Worm (Caenorhabditis elegans) whole organism, L3 larva: ENCODE measurements around the gene nlp-48.
A peak's percentile ranks its signal among the peaks of the same experiment; 100 is the strongest.

Experiments
- aly-2 ChIP-seq: fragments of 150-350 bp; optimal IDR thresholded peaks from 2 replicates; lab custom pipeline; 2014; ENCODE audit warnings: missing biosample characterization, missing genetic modification characterization
- ceh-82 ChIP-seq: fragments of 150-350 bp; optimal IDR thresholded peaks from 2 replicates; lab custom pipeline; 2014; ENCODE audit warnings: missing biosample characterization, missing genetic modification characterization
- fos-1 ChIP-seq: fragments of 150-350 bp; optimal IDR thresholded peaks from 2 replicates; lab custom pipeline; 2014; ENCODE audit warnings: missing biosample characterization, missing genetic modification characterization
- nfya-1 ChIP-seq: sonication (generic microtip); optimal IDR thresholded peaks from 2 replicates; lab custom pipeline; 2017; ENCODE audit warnings: missing genetic modification characterization, mild to moderate bottlenecking, missing compliant biosample characterization, antibody characterized with exemption, moderate library complexity; ENCODE audit not compliant: insufficient read depth
- pqm-1 ChIP-seq: fragments of 150-350 bp; optimal IDR thresholded peaks from 2 replicates; lab custom pipeline; 2017; ENCODE audit warnings: missing biosample characterization, missing genetic modification characterization, inconsistent platforms
- unc-62 ChIP-seq: fragments of 150-350 bp; sonication (generic microtip); optimal IDR thresholded peaks from 4 replicates; lab custom pipeline; 2014; ENCODE audit warnings: missing biosample characterization, missing genetic modification reagents, missing genetic modification characterization

DNA sequence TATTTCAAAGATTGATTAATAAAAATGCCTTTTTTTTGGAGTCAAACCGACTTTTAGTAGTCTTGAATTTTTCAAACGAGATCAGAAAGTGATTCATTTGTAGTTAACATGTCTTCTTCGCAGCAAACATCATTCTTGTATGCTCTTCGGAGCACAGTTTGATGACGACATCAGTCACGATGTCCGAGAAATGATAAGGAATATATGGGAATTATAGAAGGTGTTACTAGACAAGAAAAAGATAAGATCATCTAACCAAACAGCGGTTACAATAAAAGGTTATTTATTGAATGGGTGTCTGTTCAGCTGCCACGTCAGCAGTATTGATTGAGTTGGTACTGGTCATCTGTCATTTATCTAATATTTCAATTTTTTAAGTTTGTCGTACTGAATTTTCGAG is 34.6 kb downstream of the nlp-48 start:
- TF ChIP-seq unc-62 (GFP tag; lab: Kevin White, UChicago) (no peak), aly-2 (no peak), nfya-1 (tag; lab: Kevin White, UChicago) (no peak), fos-1 (tag; lab: Kevin White, UChicago) (no peak), ceh-82 (no peak), pqm-1 (peak; percentile 12)
